Fruit fly (Drosophila melanogaster): ENCODE results near the gene CG7872.

Gene CG7872

dm6 chrX:15617916-15618315 lies 39.9 kb downstream of the CG7872 start (continued):
- no peak for TF ChIP-seq bab2 (GFP tag; optimal IDR thresholded peaks at IDR 0.05)
- TF ChIP-seq Nf-YA (GFP tag; IDR thresholded peaks at IDR 0.05) = no peak
- TF ChIP-seq Mrtf (GFP tag; IDR thresholded peaks at IDR 0.05) = no peak
- no peak; the same call in 1 of the 2 replicates for TF ChIP-seq esg (GFP tag; conservative IDR thresholded peaks at IDR 0.05)
- no peak for TF ChIP-seq Mad (GFP tag; optimal IDR thresholded peaks at IDR 0.05)
- no peak for TF ChIP-seq mld (GFP tag; IDR thresholded peaks at IDR 0.05; ENCODE audit: partially characterized antibody)
- TF ChIP-seq bigmax (GFP tag; optimal IDR thresholded peaks at IDR 0.05) = no peak
- TF ChIP-seq dimm (GFP tag; IDR thresholded peaks at IDR 0.05) = no peak
- TF ChIP-seq da (GFP tag; optimal IDR thresholded peaks at IDR 0.05) = no peak
- no peak for TF ChIP-seq CG8089 (GFP tag; optimal IDR thresholded peaks at IDR 0.05)
- no peak for TF ChIP-seq Hmx (GFP tag; optimal IDR thresholded peaks at IDR 0.05)
- no peak for TF ChIP-seq pum (GFP tag; optimal IDR thresholded peaks at IDR 0.05)
- TF ChIP-seq sisA (GFP tag; IDR thresholded peaks at IDR 0.05) = peak; percentile 30; the same call in 1 of the 2 replicates
- no peak for TF ChIP-seq Sry-β (GFP tag; optimal IDR thresholded peaks at IDR 0.05)
- TF ChIP-seq chinmo (GFP tag; IDR thresholded peaks at IDR 0.05; ENCODE audit: partially characterized antibody) = no peak
- TF ChIP-seq stwl (tag; optimal IDR thresholded peaks at IDR 0.05) = no peak
- TF ChIP-seq CG34422 (GFP tag; IDR thresholded peaks at IDR 0.05) = peak; percentile 36; the same call in 1 of the 3 replicates
- TF ChIP-seq corto (GFP tag; optimal IDR thresholded peaks at IDR 0.05) = no peak
- TF ChIP-seq NC2β (GFP tag; optimal IDR thresholded peaks at IDR 0.05) = no peak
- TF ChIP-seq Bdp1 (GFP tag; optimal IDR thresholded peaks at IDR 0.05) = no peak
- no peak for TF ChIP-seq Camta (GFP tag; optimal IDR thresholded peaks at IDR 0.05)
- no peak for TF ChIP-seq Bgb (GFP tag; IDR thresholded peaks at IDR 0.05; ENCODE audit: partially characterized antibody)
- TF ChIP-seq mirr (GFP tag; optimal IDR thresholded peaks at IDR 0.05) = no peak
- peak; percentile 49 for TF ChIP-seq Blimp-1 (GFP tag; optimal IDR thresholded peaks at IDR 0.05)
- no peak for TF ChIP-seq ftz-f1 (GFP tag; optimal IDR thresholded peaks at IDR 0.05)
- TF ChIP-seq MESR4 (GFP tag; optimal IDR thresholded peaks at IDR 0.05) = no peak
- TF ChIP-seq CG15479 (GFP tag; optimal IDR thresholded peaks at IDR 0.05) = no peak
- no peak for TF ChIP-seq seq (GFP tag; IDR thresholded peaks at IDR 0.05)
- no peak for TF ChIP-seq CG15696 (tag; optimal IDR thresholded peaks at IDR 0.05)
- no peak for TF ChIP-seq HLHmδ (GFP tag; optimal IDR thresholded peaks at IDR 0.05)
- TF ChIP-seq usp (GFP tag; optimal IDR thresholded peaks at IDR 0.05) = no peak
- TF ChIP-seq TFAM (GFP tag; optimal IDR thresholded peaks at IDR 0.05) = no peak
- TF ChIP-seq CG14441 (GFP tag; IDR thresholded peaks at IDR 0.05) = peak; percentile 54; the same call in 1 of the 2 replicates
- peak; percentile 10; the same call in 1 of the 3 replicates for TF ChIP-seq ase (GFP tag; IDR thresholded peaks at IDR 0.05)
- no peak for TF ChIP-seq MTF-1 (GFP tag; optimal IDR thresholded peaks at IDR 0.05; ENCODE audit: borderline replicate concordance)
- TF ChIP-seq CG4404 (GFP tag; IDR thresholded peaks at IDR 0.05) = 0 out of 2 replicates have a peak, but pooled peaks have one; percentile 16
- peak; percentile 53 for TF ChIP-seq CG17359 (tag; optimal IDR thresholded peaks at IDR 0.05)
- TF ChIP-seq CG4328 (GFP tag; optimal IDR thresholded peaks at IDR 0.05) = no peak
- no peak for TF ChIP-seq CG10321 (GFP tag; IDR thresholded peaks at IDR 0.05)
- no peak for TF ChIP-seq Doc2 (GFP tag; IDR thresholded peaks at IDR 0.05)
- TF ChIP-seq unpg (GFP tag; optimal IDR thresholded peaks at IDR 0.05) = peak; percentile 49
- peak; percentile 5 for TF ChIP-seq CG13424 (tag; optimal IDR thresholded peaks at IDR 0.05)
- no peak for TF ChIP-seq CG15011 (GFP tag; optimal IDR thresholded peaks at IDR 0.05)
- TF ChIP-seq CG15601 (tag; optimal IDR thresholded peaks at IDR 0.05) = peak; percentile 13
- TF ChIP-seq CkIIα-i1 (GFP tag; IDR thresholded peaks at IDR 0.05) = no peak
- no peak for TF ChIP-seq gcm2 (GFP tag; optimal IDR thresholded peaks at IDR 0.05)
- no peak for TF ChIP-seq Six4 (GFP tag; optimal IDR thresholded peaks at IDR 0.05)
- no peak for TF ChIP-seq CG7556 (GFP tag; optimal IDR thresholded peaks at IDR 0.05)
- TF ChIP-seq CG17612 (GFP tag; IDR thresholded peaks at IDR 0.05) = no peak
- TF ChIP-seq CG31388 (GFP tag; optimal IDR thresholded peaks at IDR 0.05) = no peak
- no peak for TF ChIP-seq Ets97D (GFP tag; optimal IDR thresholded peaks at IDR 0.05)
- no peak for TF ChIP-seq CG11723 (GFP tag; optimal IDR thresholded peaks at IDR 0.05)

Measured in whole organism, embryonic.